Worm (Caenorhabditis elegans) whole organism, L1 larva: ENCODE results near the gene C29A12.1.
A peak's percentile ranks its signal among the peaks of the same experiment; 100 is the strongest.

Source experiments
- C04F5.9 ChIP-seq: sonication (generic microtip); optimal IDR thresholded peaks from 2 replicates; lab custom pipeline; 2016; ENCODE audit warnings: missing genetic modification characterization, missing compliant biosample characterization
- blmp-1 ChIP-seq: fragments of 150-350 bp; optimal IDR thresholded peaks from 2 replicates; lab custom pipeline; 2014; ENCODE audit warnings: missing biosample characterization, missing genetic modification characterization
- ceh-63 ChIP-seq: fragments of 200-800 bp; sonication (Bioruptor generic); optimal IDR thresholded peaks from 2 replicates; lab custom pipeline; 2018; ENCODE audit warnings: mild to moderate bottlenecking, missing genetic modification characterization, missing compliant biosample characterization
- ceh-88 ChIP-seq: fragments of 200-800 bp; sonication (Bioruptor generic); IDR thresholded peaks from 2 replicates; pipeline ENCODE4 v1.3.6; 2022; ENCODE audit warnings: missing genetic modification characterization, missing compliant biosample characterization
- ces-1 ChIP-seq: fragments of 150-350 bp; optimal IDR thresholded peaks from 2 replicates; lab custom pipeline; 2014; ENCODE audit warnings: missing biosample characterization, missing genetic modification reagents, missing genetic modification characterization
- dpl-1 ChIP-seq, 3 experiments: fragments of 150-350 bp in 2 of 3; sonication (generic microtip) in 1 of 3; optimal IDR thresholded peaks; 2 replicates each; lab custom pipeline; 2014 to 2017; ENCODE audit warnings: missing biosample characterization in 3 of 3, missing genetic modification characterization in 3 of 3, missing genetic modification reagents in 3 of 3
- dsc-1 ChIP-seq: sonication (generic microtip); optimal IDR thresholded peaks from 2 replicates; lab custom pipeline; 2016; ENCODE audit warnings: mild to moderate bottlenecking, missing genetic modification characterization, missing compliant biosample characterization
- efl-1 ChIP-seq, 4 experiments: fragments of 150-350 bp; optimal IDR thresholded peaks in 3 of 4; peaks in 1 of 4; 1 replicate in 1 of 4; 2 replicates in 3 of 4; lab custom pipeline; 2014; ENCODE audit warnings: missing biosample characterization in 2 of 4, missing genetic modification characterization in 2 of 4, missing genetic modification reagents in 2 of 4
- elt-2 ChIP-seq: sonication (generic microtip); optimal IDR thresholded peaks from 2 replicates; lab custom pipeline; 2016; ENCODE audit warnings: missing genetic modification characterization, mild to moderate bottlenecking, inconsistent platforms, missing compliant biosample characterization, missing genetic modification reagents
- fkh-8 ChIP-seq: sonication (generic microtip); optimal IDR thresholded peaks from 2 replicates; lab custom pipeline; 2016; ENCODE audit warnings: mild to moderate bottlenecking, missing genetic modification characterization, missing compliant biosample characterization
- hlh-17 ChIP-seq: fragments of 200-800 bp; sonication (Bioruptor generic); optimal IDR thresholded peaks from 2 replicates; lab custom pipeline; 2018; ENCODE audit warnings: missing genetic modification characterization, mild to moderate bottlenecking, missing compliant biosample characterization, moderate library complexity, borderline replicate concordance
- hlh-4 ChIP-seq: sonication (generic microtip); optimal IDR thresholded peaks from 2 replicates; lab custom pipeline; 2016; ENCODE audit warnings: mild to moderate bottlenecking, missing genetic modification characterization, missing compliant biosample characterization
- hpl-2 ChIP-seq: fragments of 150-350 bp; optimal IDR thresholded peaks from 2 replicates; lab custom pipeline; 2014; ENCODE audit warnings: missing biosample characterization, missing genetic modification reagents, missing genetic modification characterization
- jun-1 ChIP-seq: fragments of 150-350 bp; optimal IDR thresholded peaks from 2 replicates; lab custom pipeline; 2014; ENCODE audit warnings: missing biosample characterization, missing genetic modification reagents, missing genetic modification characterization
- lin-14 ChIP-seq: fragments of 200-800 bp; sonication (Bioruptor generic); optimal IDR thresholded peaks from 2 replicates; lab custom pipeline; 2018; ENCODE audit warnings: mild to moderate bottlenecking, missing genetic modification characterization, moderate library complexity, missing compliant biosample characterization
- mab-9 ChIP-seq: fragments of 200-800 bp; sonication (Bioruptor generic); IDR thresholded peaks from 2 replicates; pipeline ENCODE4 v1.3.6; 2022; ENCODE audit warnings: missing genetic modification reagents, missing genetic modification characterization, missing compliant biosample characterization
- mdl-1 ChIP-seq, 2 experiments: fragments of 150-350 bp; optimal IDR thresholded peaks; 2 replicates each; lab custom pipeline; 2014 to 2017; ENCODE audit warnings: missing biosample characterization in 2 of 2, missing genetic modification characterization in 2 of 2, inconsistent platforms in 1 of 2
- mep-1 ChIP-seq: fragments of 150-350 bp; optimal IDR thresholded peaks from 2 replicates; lab custom pipeline; 2014; ENCODE audit warnings: missing biosample characterization, missing genetic modification characterization
- nhr-12 ChIP-seq: sonication (generic microtip); optimal IDR thresholded peaks from 2 replicates; lab custom pipeline; 2017; ENCODE audit warnings: missing biosample characterization, missing genetic modification characterization
- nhr-85 ChIP-seq: sonication (generic microtip); peaks from one replicate; lab custom pipeline; 2016; ENCODE audit warnings: missing genetic modification characterization, inconsistent platforms, missing compliant biosample characterization
- pag-3 ChIP-seq: sonication (generic microtip); optimal IDR thresholded peaks from 2 replicates; lab custom pipeline; 2017; ENCODE audit warnings: missing genetic modification characterization, mild to moderate bottlenecking, missing compliant biosample characterization, antibody characterized with exemption, borderline replicate concordance; ENCODE audit not compliant: insufficient read depth
- pax-3 ChIP-seq: fragments of 200-800 bp; sonication (Bioruptor generic); optimal IDR thresholded peaks from 2 replicates; lab custom pipeline; 2018; ENCODE audit warnings: mild to moderate bottlenecking, missing genetic modification characterization, moderate library complexity, missing compliant biosample characterization
- pqm-1 ChIP-seq: sonication (generic microtip); optimal IDR thresholded peaks from 3 replicates; lab custom pipeline; 2017; ENCODE audit warnings: missing biosample characterization, missing genetic modification characterization
- rnt-1 ChIP-seq: sonication (generic microtip); optimal IDR thresholded peaks from 2 replicates; lab custom pipeline; 2016; ENCODE audit warnings: mild to moderate bottlenecking, missing genetic modification characterization, moderate library complexity, missing compliant biosample characterization
- skn-1 ChIP-seq: fragments of 150-350 bp; optimal IDR thresholded peaks from 2 replicates; lab custom pipeline; 2014; ENCODE audit warnings: missing biosample characterization, missing genetic modification characterization
- snu-23 ChIP-seq: sonication (generic microtip); optimal IDR thresholded peaks from 2 replicates; lab custom pipeline; 2016; ENCODE audit warnings: missing genetic modification characterization, missing compliant biosample characterization
- sox-4 ChIP-seq: sonication (generic microtip); optimal IDR thresholded peaks from 2 replicates; lab custom pipeline; 2016; ENCODE audit warnings: missing genetic modification characterization, missing compliant biosample characterization
- tlp-1 ChIP-seq: fragments of 150-350 bp; optimal IDR thresholded peaks from 2 replicates; lab custom pipeline; 2014; ENCODE audit warnings: missing biosample characterization, missing genetic modification characterization
- unc-62 ChIP-seq: fragments of 150-350 bp; optimal IDR thresholded peaks from 2 replicates; lab custom pipeline; 2014; ENCODE audit warnings: missing biosample characterization, missing genetic modification reagents, missing genetic modification characterization
- zag-1 ChIP-seq: fragments of 150-350 bp; optimal IDR thresholded peaks from 2 replicates; lab custom pipeline; 2014; ENCODE audit warnings: missing biosample characterization, missing genetic modification characterization

Gene C29A12.1

DNA sequence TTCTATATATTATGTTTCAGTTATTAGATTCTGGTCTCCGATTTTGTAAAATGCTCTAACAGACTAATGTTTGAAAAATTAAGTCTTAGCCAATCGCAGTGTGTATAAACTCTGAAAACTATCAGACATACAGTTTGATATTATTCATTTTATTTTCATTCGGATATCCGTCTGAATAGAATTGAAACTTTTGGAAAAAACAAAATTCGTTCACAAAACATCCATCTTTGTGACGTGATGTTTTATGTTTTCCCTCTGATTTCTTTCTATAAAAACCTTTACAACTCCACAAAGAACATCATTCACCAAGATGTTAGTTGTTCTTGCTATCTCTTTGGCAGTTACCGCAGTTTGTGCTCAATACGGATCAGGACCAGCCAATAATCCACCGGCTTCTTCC lies 19.8 kb downstream of the C29A12.1 start, which contains the start of gene ule-3:
TSS of gene ule-3 (plus strand) at position 301 of the 400 bp plus-strand sequence.
- TF ChIP-seq pax-3 (tag; lab: Kevin White, UChicago) (no peak), pqm-1 (tag; lab: Kevin White, UChicago) (no peak), hlh-17 (no peak), C04F5.9 (tag; lab: Kevin White, UChicago) (no peak), pag-3 (no peak)

DNA sequence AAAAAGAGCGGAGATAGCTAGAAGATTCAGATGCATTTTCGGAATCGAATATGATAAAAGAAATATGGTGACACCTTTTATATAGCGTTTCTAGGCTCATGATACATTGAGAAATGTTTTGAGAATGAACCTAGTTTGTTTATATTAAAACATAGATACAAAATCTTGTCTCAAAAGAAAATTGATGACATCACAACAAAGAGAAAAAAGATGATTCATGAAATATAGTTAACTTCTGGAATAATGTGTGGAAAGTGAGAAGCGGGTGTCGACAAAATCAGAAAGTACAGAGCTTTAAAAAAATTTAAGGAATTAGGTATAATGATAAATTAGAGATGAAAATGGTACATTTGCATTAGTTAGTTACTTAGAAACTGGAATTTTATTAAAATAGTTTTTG lies 20.5 kb downstream of the C29A12.1 start, which contains the start of gene D1054.10:
TSS of gene D1054.10 (minus strand) at position 101 of the 400 bp plus-strand sequence.
- TF ChIP-seq zag-1 (tag; lab: Kevin White, UChicago) (no peak), fkh-8 (tag; lab: Kevin White, UChicago) (no peak)

DNA sequence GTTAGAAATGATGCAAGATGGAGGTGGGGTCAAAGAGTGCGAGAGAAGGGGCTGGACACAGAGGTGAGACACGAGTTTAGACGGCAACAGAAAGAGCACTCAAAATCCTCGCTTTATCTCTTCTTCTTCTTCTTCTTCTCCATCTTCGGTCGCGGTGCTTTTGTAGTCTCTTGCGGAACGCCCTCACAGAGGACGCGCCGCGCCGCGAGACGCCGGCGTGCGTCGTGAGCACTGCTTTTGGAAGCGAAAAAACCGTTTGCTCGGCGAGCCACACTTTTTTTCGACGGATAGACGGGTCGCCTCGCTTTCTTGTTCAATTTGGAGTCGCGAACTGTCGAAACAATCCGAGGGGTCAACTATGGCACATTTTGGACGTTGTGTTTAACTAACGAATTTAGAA lies 22.4 kb downstream of the C29A12.1 start, which contains the start of gene D1054.9:
TSS of gene D1054.9 (minus strand) at position 137 of the 400 bp plus-strand sequence.
- TF ChIP-seq mdl-1 (tag; optimal IDR thresholded peaks at IDR 0.05; lab: Kevin White, UChicago) (no peak), skn-1 (tag; lab: Kevin White, UChicago) (no peak), hlh-4 (no peak), blmp-1 (no peak), pax-3 (tag; lab: Kevin White, UChicago) (no peak), mab-9 (GFP tag; lab: Robert Waterston, UW) (no peak), mep-1 (tag; lab: Kevin White, UChicago) (no peak), pag-3 (no peak), ceh-63 (GFP tag; lab: Kevin White, UChicago) (no peak), ces-1 (no peak), unc-62 (GFP tag; lab: Kevin White, UChicago) (no peak)

DNA sequence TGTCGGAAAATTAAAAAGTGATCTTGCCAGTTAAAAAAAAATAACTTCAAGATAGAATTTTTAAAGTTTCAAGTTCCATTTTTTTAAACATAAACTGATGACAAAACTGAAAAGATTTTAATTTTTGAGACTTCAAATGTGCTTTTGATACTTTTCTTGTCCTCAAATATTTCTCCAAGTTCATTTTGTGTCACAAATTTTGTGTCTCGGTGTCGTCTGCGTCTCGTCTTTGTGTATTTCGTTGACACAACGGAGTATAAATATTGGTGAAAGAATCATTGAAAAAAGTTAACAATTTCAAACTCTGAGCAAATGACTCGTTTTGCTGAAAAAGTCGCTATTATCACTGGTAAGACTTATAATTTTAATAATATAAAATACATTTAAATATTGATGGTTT lies 29.3 kb downstream of the C29A12.1 start, which contains the start of gene D1054.8:
TSS of gene D1054.8 (plus strand) at position 301 of the 400 bp plus-strand sequence.
- TF ChIP-seq ceh-88 = no peak
- no peak for TF ChIP-seq dpl-1 (GFP tag; optimal IDR thresholded peaks at IDR 0.05; lab: Kevin White, UChicago)
- no peak for TF ChIP-seq sox-4 (tag; lab: Kevin White, UChicago)
- TF ChIP-seq snu-23 = no peak

DNA sequence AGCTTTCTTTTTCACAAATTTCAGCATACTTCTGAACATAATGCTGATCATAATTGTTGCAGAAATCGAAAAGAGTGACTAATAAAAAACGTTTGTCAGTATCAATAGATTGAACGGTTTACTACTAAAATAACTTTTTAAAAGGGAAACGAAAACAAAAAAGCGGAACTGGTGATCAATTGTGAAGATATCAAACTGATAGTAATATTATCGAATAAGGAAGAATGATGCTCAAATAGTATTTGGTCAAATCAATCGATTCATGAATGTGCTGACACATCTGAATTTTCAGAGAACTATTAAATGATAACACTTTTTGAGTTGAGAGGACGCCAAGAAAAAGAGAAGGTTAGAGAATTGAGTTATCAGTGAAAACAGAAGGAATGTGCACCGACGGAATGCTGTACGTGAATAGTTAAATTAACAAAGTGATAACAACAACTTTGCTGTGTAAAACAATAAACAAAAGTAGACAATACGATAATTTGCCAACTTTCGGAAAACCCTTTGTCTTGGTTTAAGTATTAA lies 36.7 kb downstream of the C29A12.1 start, which contains the start of gene D1054.5:
TSS of gene D1054.5 (minus strand) at position 51 of the 528 bp plus-strand sequence.
- TF ChIP-seq elt-2 (peak; percentile 94), jun-1 (tag; lab: Kevin White, UChicago) (peak; percentile 30), tlp-1 (tag; lab: Kevin White, UChicago) (no peak), hpl-2 (GFP tag; lab: Kevin White, UChicago) (no peak)

DNA sequence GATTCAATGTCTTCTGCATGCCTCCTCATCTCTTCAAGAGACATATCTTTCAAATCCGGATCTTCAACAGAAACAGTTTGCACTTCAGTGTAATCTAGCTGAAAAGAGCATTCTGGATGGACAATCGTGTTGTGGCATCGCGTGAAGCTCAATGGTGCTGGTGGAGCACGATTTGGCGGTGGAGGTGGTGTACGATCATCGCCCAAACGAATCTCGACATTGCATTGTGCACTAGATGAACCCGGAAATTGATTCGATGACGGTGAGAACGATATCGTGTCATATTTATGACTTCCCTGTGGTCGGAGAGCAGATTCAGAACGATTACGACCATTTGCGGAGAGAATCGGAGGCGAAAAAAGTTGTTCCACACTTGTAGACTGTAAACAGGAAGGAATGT lies 40.1 kb downstream of the C29A12.1 start:
- TF ChIP-seq nhr-85 (tag; lab: Kevin White, UChicago) = peak; percentile 19
- TF ChIP-seq mdl-1 (tag; optimal IDR thresholded peaks at IDR 0.05; lab: Kevin White, UChicago) = no peak

DNA sequence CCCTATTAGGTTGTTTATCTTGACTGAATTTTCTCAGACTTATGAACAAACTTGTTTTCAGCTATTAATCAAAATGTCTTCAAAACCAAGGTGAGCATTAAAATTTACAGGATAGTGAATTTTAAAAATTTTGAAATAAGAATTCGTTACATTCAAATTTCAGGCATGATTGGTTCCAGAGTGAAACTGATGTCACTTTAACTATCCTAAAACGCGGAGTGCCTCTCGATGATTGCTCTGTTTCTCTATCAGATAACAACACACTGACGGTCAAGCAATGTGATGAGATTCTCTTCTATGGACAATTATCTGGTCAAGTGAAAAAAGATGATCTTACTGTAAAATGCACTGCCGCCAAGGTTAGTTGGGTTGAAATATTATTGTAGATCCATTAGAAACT lies 41.9 kb downstream of the C29A12.1 start, which contains the start of gene D1054.3:
TSS of gene D1054.3 (plus strand) at position 62 of the 400 bp plus-strand sequence.
- TF ChIP-seq rnt-1 (tag; lab: Kevin White, UChicago) = no peak
- TF ChIP-seq zag-1 (tag; lab: Kevin White, UChicago) = no peak
- TF ChIP-seq unc-62 (GFP tag; lab: Kevin White, UChicago) = no peak
- TF ChIP-seq ceh-88 = no peak
- no peak for TF ChIP-seq ces-1
- no peak for TF ChIP-seq dsc-1
- no peak for TF ChIP-seq efl-1 (optimal IDR thresholded peaks at IDR 0.05; lab: Kevin White, UChicago)
- no peak for TF ChIP-seq efl-1 (GFP tag; optimal IDR thresholded peaks at IDR 0.05 in 1 of 2; lab: Kevin White, UChicago)
- no peak for TF ChIP-seq nhr-12 (tag; lab: Kevin White, UChicago)
- no peak for TF ChIP-seq lin-14 (GFP tag; lab: Kevin White, UChicago)
